Fruit fly (Drosophila melanogaster): Measurements from ENCODE around the gene OtopLa.

The OtopLa gene

dm6 chrX:5695958-5696357, 47.7 kb upstream of the OtopLa start:
- TF ChIP-seq HLH106 (tag; optimal IDR thresholded peaks at IDR 0.05), result peak; percentile 75
- TF ChIP-seq sage (GFP tag; optimal IDR thresholded peaks at IDR 0.05), result no peak

dm6 chrX:5695035-5695434, 46.7 kb upstream of the OtopLa start, which contains the start of gene CG3149:
TSS of gene CG3149 (minus strand) at chrX:5695205.
- TF ChIP-seq psq (GFP tag; optimal IDR thresholded peaks at IDR 0.05) (no peak), Hr83 (GFP tag; optimal IDR thresholded peaks at IDR 0.05; ENCODE audit: poor library complexity, severe bottlenecking) (no peak), Dfd (GFP tag; optimal IDR thresholded peaks at IDR 0.05) (no peak), Rel (GFP tag; optimal IDR thresholded peaks at IDR 0.05) (no peak), Rel (tag; optimal IDR thresholded peaks at IDR 0.05) (no peak), fru (GFP tag; optimal IDR thresholded peaks at IDR 0.05) (no peak), dsf (GFP tag; optimal IDR thresholded peaks at IDR 0.05; ENCODE audit: borderline replicate concordance) (no peak), GATAd (GFP tag; optimal IDR thresholded peaks at IDR 0.05) (no peak), Abd-B (GFP tag; optimal IDR thresholded peaks at IDR 0.05) (no peak), CrebA (GFP tag; optimal IDR thresholded peaks at IDR 0.05; ENCODE audit: borderline replicate concordance) (no peak), dl (GFP tag; optimal IDR thresholded peaks at IDR 0.05; ENCODE audit: insufficient read depth in 1 of 2, partially characterized antibody in 2 of 2) (no peak), rgr (GFP tag; optimal IDR thresholded peaks at IDR 0.05) (no peak), ey (GFP tag; optimal IDR thresholded peaks at IDR 0.05) (no peak), HLH106 (tag; optimal IDR thresholded peaks at IDR 0.05) (no peak), N (GFP tag; optimal IDR thresholded peaks at IDR 0.05) (no peak), br (GFP tag; optimal IDR thresholded peaks at IDR 0.05) (no peak), lola (GFP tag; optimal IDR thresholded peaks at IDR 0.05) (no peak), usp (GFP tag; optimal IDR thresholded peaks at IDR 0.05) (no peak), Sp1 (GFP tag; optimal IDR thresholded peaks at IDR 0.05) (no peak), Hr78 (GFP tag; optimal IDR thresholded peaks at IDR 0.05) (no peak)

- TF ChIP-seq woc (GFP tag; optimal IDR thresholded peaks at IDR 0.05), result peak; percentile 16
- TF ChIP-seq OdsH (GFP tag; optimal IDR thresholded peaks at IDR 0.05), result no peak
Measured at dm6 chrX:5690651-5691379, 42.5 kb upstream of the OtopLa start.

dm6 chrX:5690216-5690523, 41.9 kb upstream of the OtopLa start:
- TF ChIP-seq N (GFP tag; optimal IDR thresholded peaks at IDR 0.05) (no peak), CrebA (GFP tag; optimal IDR thresholded peaks at IDR 0.05; ENCODE audit: borderline replicate concordance) (no peak), rgr (GFP tag; optimal IDR thresholded peaks at IDR 0.05) (no peak), pan (optimal IDR thresholded peaks at IDR 0.05) (no peak), Jra (GFP tag; optimal IDR thresholded peaks at IDR 0.05) (no peak), tai (GFP tag; optimal IDR thresholded peaks at IDR 0.05) (no peak), Dfd (GFP tag; optimal IDR thresholded peaks at IDR 0.05) (no peak), GATAd (GFP tag; optimal IDR thresholded peaks at IDR 0.05) (no peak), jim (GFP tag; optimal IDR thresholded peaks at IDR 0.05) (no peak), Mio (GFP tag; optimal IDR thresholded peaks at IDR 0.05) (no peak), Abd-B (GFP tag; optimal IDR thresholded peaks at IDR 0.05) (no peak), usp (GFP tag; optimal IDR thresholded peaks at IDR 0.05) (no peak)

- TF ChIP-seq pan (optimal IDR thresholded peaks at IDR 0.05), result no peak
- TF ChIP-seq rgr (GFP tag; optimal IDR thresholded peaks at IDR 0.05), result no peak
- TF ChIP-seq Mio (GFP tag; optimal IDR thresholded peaks at IDR 0.05), result no peak
- TF ChIP-seq Jra (GFP tag; optimal IDR thresholded peaks at IDR 0.05), result peak; percentile 25
- no peak for TF ChIP-seq Vsx2 (GFP tag; optimal IDR thresholded peaks at IDR 0.05; ENCODE audit: partially characterized antibody)
- no peak for TF ChIP-seq Rel (GFP tag; optimal IDR thresholded peaks at IDR 0.05)
- no peak for TF ChIP-seq Rel (tag; optimal IDR thresholded peaks at IDR 0.05)
- TF ChIP-seq br (GFP tag; optimal IDR thresholded peaks at IDR 0.05), result peak; percentile 8
- TF ChIP-seq sage (GFP tag; optimal IDR thresholded peaks at IDR 0.05), result no peak
- TF ChIP-seq ey (GFP tag; optimal IDR thresholded peaks at IDR 0.05), result peak; percentile 45
- TF ChIP-seq sv (GFP tag; optimal IDR thresholded peaks at IDR 0.05), result peak; percentile 12
- TF ChIP-seq h (GFP tag; optimal IDR thresholded peaks at IDR 0.05), result peak; percentile 33
- no peak for TF ChIP-seq Hnf4 (GFP tag; optimal IDR thresholded peaks at IDR 0.05)
- TF ChIP-seq Myc (optimal IDR thresholded peaks at IDR 0.05), result peak; percentile 13
- no peak for TF ChIP-seq dl (GFP tag; optimal IDR thresholded peaks at IDR 0.05; ENCODE audit: insufficient read depth in 1 of 2, partially characterized antibody in 2 of 2)
- TF ChIP-seq CrebA (GFP tag; optimal IDR thresholded peaks at IDR 0.05; ENCODE audit: borderline replicate concordance), result no peak
- TF ChIP-seq tai (GFP tag; optimal IDR thresholded peaks at IDR 0.05), result no peak
- no peak for TF ChIP-seq Dif (GFP tag; optimal IDR thresholded peaks at IDR 0.05; ENCODE audit: partially characterized antibody)
- peak; percentile 19 for TF ChIP-seq psq (GFP tag; optimal IDR thresholded peaks at IDR 0.05)
- no peak for TF ChIP-seq dsf (GFP tag; optimal IDR thresholded peaks at IDR 0.05; ENCODE audit: borderline replicate concordance)
- TF ChIP-seq Abd-B (GFP tag; optimal IDR thresholded peaks at IDR 0.05), result no peak
- TF ChIP-seq N (GFP tag; optimal IDR thresholded peaks at IDR 0.05), result no peak
- TF ChIP-seq Hr78 (GFP tag; optimal IDR thresholded peaks at IDR 0.05), result no peak
- no peak for TF ChIP-seq lola (GFP tag; optimal IDR thresholded peaks at IDR 0.05)
- no peak for TF ChIP-seq dmrt93B (GFP tag; optimal IDR thresholded peaks at IDR 0.05)
- TF ChIP-seq Sp1 (GFP tag; optimal IDR thresholded peaks at IDR 0.05), result peak; percentile 55
- no peak for TF ChIP-seq CG9705 (GFP tag; optimal IDR thresholded peaks at IDR 0.05)
- peak in 1 of 2 experiments; percentile 64 for TF ChIP-seq foxo (GFP tag; optimal IDR thresholded peaks at IDR 0.05)
Measured at dm6 chrX:5689417-5690215, 41.3 kb upstream of the OtopLa start, which contains the start of the genes PGAP1 and cv. TSS of gene PGAP1 (minus strand) at chrX:5689473. TSS of gene cv (plus strand) at chrX:5690002.

All from whole organism, wandering third instar larva.